Worm (Caenorhabditis elegans) whole organism, L4/young adult: ENCODE results near the gene ugt-35.

ENCODE experiments used
- W03F9.2 ChIP-seq: fragments of 150-350 bp; optimal IDR thresholded peaks from 2 replicates; lab custom pipeline; 2014; ENCODE audit warnings: missing biosample characterization, missing genetic modification characterization
- him-1 ChIP-seq: sonication (generic microtip); optimal IDR thresholded peaks from 2 replicates; lab custom pipeline; 2016; ENCODE audit warnings: missing genotype, missing genetic modification reagents, missing genetic modification characterization, missing compliant biosample characterization

ce11 chrV:10679080-10679479, 25.0 kb upstream of the ugt-35 start:
- TF ChIP-seq W03F9.2 (tag; lab: Kevin White, UChicago) (no peak), him-1 (no peak)
